Fruit fly (Drosophila melanogaster) whole organism, embryonic: ENCODE data around the gene Slob.

Source experiments
- Abd-B ChIP-seq: fragments of 200-800 bp; sonication (Bioruptor generic); optimal IDR thresholded peaks from 2 replicates; lab custom pipeline; 2018; ENCODE audit warnings: missing biosample characterization, mild to moderate bottlenecking, missing genetic modification characterization, moderate library complexity
- Atf6 ChIP-seq: fragments of 200-800 bp; sonication (Bioruptor generic); IDR thresholded peaks from 2 replicates; pipeline ENCODE4 v1.3.6; 2022; ENCODE audit warnings: missing biosample characterization, missing genetic modification characterization
- CG12236 ChIP-seq: fragments of 200-800 bp; sonication (Bioruptor generic); optimal IDR thresholded peaks from 2 replicates; lab custom pipeline; 2016; ENCODE audit warnings: missing biosample characterization, missing genetic modification characterization
- CG12942 ChIP-seq: fragments of 200-800 bp; sonication (Bioruptor generic); optimal IDR thresholded peaks from 3 replicates; lab custom pipeline; 2016; ENCODE audit warnings: missing biosample characterization, missing genetic modification characterization
- CG13775 ChIP-seq: fragments of 200-800 bp; sonication (Bioruptor generic); optimal IDR thresholded peaks from 3 replicates; lab custom pipeline; 2017; ENCODE audit warnings: missing biosample characterization, mild to moderate bottlenecking, missing genetic modification characterization
- CG16815 ChIP-seq: fragments of 200-800 bp; sonication (Bioruptor generic); optimal IDR thresholded peaks from 3 replicates; lab custom pipeline; 2017; ENCODE audit warnings: missing biosample characterization, mild to moderate bottlenecking, missing genetic modification characterization
- CG17359 ChIP-seq: fragments of 200-800 bp; sonication (Bioruptor generic); optimal IDR thresholded peaks from 3 replicates; lab custom pipeline; 2018; ENCODE audit warnings: missing biosample characterization, mild to moderate bottlenecking, missing genetic modification characterization, moderate library complexity
- CG1792 ChIP-seq: fragments of 200-800 bp; sonication (Bioruptor generic); optimal IDR thresholded peaks from 2 replicates; lab custom pipeline; 2016; ENCODE audit warnings: missing biosample characterization, missing genetic modification characterization
- CG18262 ChIP-seq: fragments of 200-800 bp; optimal IDR thresholded peaks from 3 replicates; lab custom pipeline; 2019; ENCODE audit warnings: missing biosample characterization, mild to moderate bottlenecking, missing genetic modification characterization, moderate library complexity
- CG2202 ChIP-seq: fragments of 200-800 bp; sonication (Bioruptor generic); optimal IDR thresholded peaks from 2 replicates; lab custom pipeline; 2018; ENCODE audit warnings: missing biosample characterization, mild to moderate bottlenecking, missing genetic modification characterization
- CG2712 ChIP-seq: fragments of 200-800 bp; optimal IDR thresholded peaks from 3 replicates; lab custom pipeline; 2019; ENCODE audit warnings: missing biosample characterization, mild to moderate bottlenecking, missing genetic modification characterization, moderate library complexity
- CG32772 ChIP-seq: fragments of 200-800 bp; sonication (Bioruptor generic); IDR thresholded peaks from 2 replicates; pipeline ENCODE4 v1.3.6; 2022; ENCODE audit warnings: missing biosample characterization, missing genetic modification characterization
- CG5180 ChIP-seq: fragments of 200-800 bp; sonication (Bioruptor generic); optimal IDR thresholded peaks from 3 replicates; lab custom pipeline; 2017; ENCODE audit warnings: missing biosample characterization, missing genetic modification characterization, mild to moderate bottlenecking, moderate library complexity, missing genetic modification reagents
- CG5245 ChIP-seq: fragments of 200-800 bp; sonication (Bioruptor generic); optimal IDR thresholded peaks from 3 replicates; lab custom pipeline; 2016; ENCODE audit warnings: missing biosample characterization, missing genetic modification characterization
- CG6813 ChIP-seq: fragments of 200-800 bp; sonication (Bioruptor generic); optimal IDR thresholded peaks from 2 replicates; lab custom pipeline; 2017; ENCODE audit warnings: missing biosample characterization, missing genetic modification characterization, mild to moderate bottlenecking, moderate library complexity, missing genetic modification reagents
- CG7556 ChIP-seq: fragments of 200-800 bp; sonication (Bioruptor generic); optimal IDR thresholded peaks from 2 replicates; lab custom pipeline; 2017; ENCODE audit warnings: missing biosample characterization, mild to moderate bottlenecking, missing genetic modification characterization
- CG7839 ChIP-seq: fragments of 200-800 bp; sonication (Bioruptor generic); optimal IDR thresholded peaks from 3 replicates; lab custom pipeline; 2018; ENCODE audit warnings: missing biosample characterization, mild to moderate bottlenecking, missing genetic modification characterization, moderate library complexity
- Camta ChIP-seq: fragments of 200-800 bp; sonication (Bioruptor generic); optimal IDR thresholded peaks from 2 replicates; lab custom pipeline; 2016; ENCODE audit warnings: missing biosample characterization, missing genetic modification characterization
- CoRest ChIP-seq: fragments of 200-800 bp; sonication (Bioruptor generic); optimal IDR thresholded peaks from 3 replicates; lab custom pipeline; 2018; ENCODE audit warnings: missing biosample characterization, mild to moderate bottlenecking, missing genetic modification characterization, moderate library complexity
- D ChIP-seq, 2 experiments: fragments of 200-800 bp in 1 of 2; fragments of >200 bp in 1 of 2; sonication (Bioruptor generic) in 1 of 2; optimal IDR thresholded peaks; 2 replicates in 1 of 2; 3 replicates in 1 of 2; lab custom pipeline; 2017; ENCODE audit warnings: mild to moderate bottlenecking in 1 of 2, missing biosample characterization in 1 of 2, missing genetic modification characterization in 1 of 2, missing genetic modification reagents in 1 of 2
- Dek ChIP-seq: fragments of 200-800 bp; sonication (Bioruptor generic); optimal IDR thresholded peaks from 3 replicates; lab custom pipeline; 2019; ENCODE audit warnings: missing biosample characterization, mild to moderate bottlenecking, missing genetic modification characterization, moderate library complexity
- Mes4 ChIP-seq: fragments of 200-800 bp; sonication (Bioruptor generic); optimal IDR thresholded peaks from 2 replicates; lab custom pipeline; 2016; ENCODE audit warnings: missing biosample characterization, missing genetic modification characterization
- Neu2 ChIP-seq: fragments of 200-800 bp; sonication (Bioruptor generic); optimal IDR thresholded peaks from 3 replicates; lab custom pipeline; 2016; ENCODE audit warnings: missing biosample characterization, missing genetic modification characterization, borderline replicate concordance
- Oli ChIP-seq: fragments of 200-800 bp; sonication (Bioruptor generic); optimal IDR thresholded peaks from 2 replicates; lab custom pipeline; 2018; ENCODE audit warnings: missing biosample characterization, mild to moderate bottlenecking, missing genetic modification characterization, moderate library complexity
- Ptx1 ChIP-seq: fragments of 200-800 bp; sonication (Bioruptor generic); IDR thresholded peaks from 2 replicates; pipeline ENCODE4 v1.3.6; 2022; ENCODE audit warnings: missing biosample characterization, missing genetic modification characterization
- Sox100B ChIP-seq: fragments of 200-800 bp; sonication (Bioruptor generic); optimal IDR thresholded peaks from 3 replicates; lab custom pipeline; 2018; ENCODE audit warnings: missing biosample characterization, mild to moderate bottlenecking, missing genetic modification characterization
- Sox102F ChIP-seq: fragments of 200-800 bp; sonication (Bioruptor generic); optimal IDR thresholded peaks from 2 replicates; lab custom pipeline; 2018; ENCODE audit warnings: missing biosample characterization, mild to moderate bottlenecking, missing genetic modification characterization, moderate library complexity
- Xbp1 ChIP-seq: fragments of 200-800 bp; sonication (Bioruptor generic); optimal IDR thresholded peaks from 3 replicates; lab custom pipeline; 2016; ENCODE audit warnings: missing biosample characterization, mild to moderate bottlenecking, missing genetic modification characterization
- ara ChIP-seq: fragments of 200-800 bp; sonication (Bioruptor generic); IDR thresholded peaks from 2 replicates; pipeline ENCODE4 v1.3.6; 2022; ENCODE audit warnings: missing biosample characterization, missing genetic modification characterization
- az2 ChIP-seq: fragments of 200-800 bp; sonication (Bioruptor generic); optimal IDR thresholded peaks from 3 replicates; lab custom pipeline; 2016; ENCODE audit warnings: missing biosample characterization, missing genetic modification characterization
- chm ChIP-seq: fragments of 200-800 bp; sonication (Bioruptor generic); IDR thresholded peaks from 2 replicates; pipeline ENCODE4 v1.3.6; 2022; ENCODE audit warnings: missing biosample characterization, missing genetic modification characterization
- croc ChIP-seq: fragments of 200-800 bp; sonication (Bioruptor generic); conservative IDR thresholded peaks from 3 replicates; pipeline ENCODE4 v1.3.6; 2022; ENCODE audit warnings: missing biosample characterization, missing genetic modification characterization
- fd3F ChIP-seq: fragments of 200-800 bp; sonication (Bioruptor generic); optimal IDR thresholded peaks from 2 replicates; lab custom pipeline; 2018; ENCODE audit warnings: missing biosample characterization, mild to moderate bottlenecking, missing genetic modification characterization, moderate library complexity
- fd96Cb ChIP-seq: fragments of 200-800 bp; sonication (Bioruptor generic); optimal IDR thresholded peaks from 2 replicates; lab custom pipeline; 2018; ENCODE audit warnings: missing biosample characterization, mild to moderate bottlenecking, missing genetic modification characterization, moderate library complexity
- gcm ChIP-seq: fragments of 200-800 bp; sonication (Bioruptor generic); optimal IDR thresholded peaks from 2 replicates; lab custom pipeline; 2019; ENCODE audit warnings: missing biosample characterization, mild to moderate bottlenecking, missing genetic modification characterization, moderate library complexity
- grau ChIP-seq: fragments of 200-800 bp; optimal IDR thresholded peaks from 3 replicates; lab custom pipeline; 2019; ENCODE audit warnings: missing biosample characterization, mild to moderate bottlenecking, missing genetic modification characterization, moderate library complexity
- hbn ChIP-seq: fragments of 200-800 bp; sonication (Bioruptor generic); IDR thresholded peaks from 2 replicates; pipeline ENCODE4 v1.3.6; 2022; ENCODE audit warnings: missing biosample characterization, missing genetic modification characterization; ENCODE audit not compliant: partially characterized antibody
- ind ChIP-seq: fragments of 200-800 bp; sonication (Bioruptor generic); optimal IDR thresholded peaks from 3 replicates; lab custom pipeline; 2016; ENCODE audit warnings: missing biosample characterization, missing genetic modification characterization
- knrl ChIP-seq: fragments of 200-800 bp; sonication (Bioruptor generic); IDR thresholded peaks from 3 replicates; pipeline ENCODE4 v1.3.6; 2022; ENCODE audit warnings: missing biosample characterization, missing genetic modification characterization; ENCODE audit not compliant: partially characterized antibody
- nmo ChIP-seq: fragments of 200-800 bp; sonication (Bioruptor generic); optimal IDR thresholded peaks from 2 replicates; lab custom pipeline; 2018; ENCODE audit warnings: missing biosample characterization, mild to moderate bottlenecking, missing genetic modification characterization, moderate library complexity
- phol ChIP-seq: fragments of 200-800 bp; sonication (Bioruptor generic); optimal IDR thresholded peaks from 3 replicates; lab custom pipeline; 2018; ENCODE audit warnings: missing biosample characterization, mild to moderate bottlenecking, missing genetic modification characterization, moderate library complexity
- pnt ChIP-seq: fragments of 200-800 bp; sonication (Bioruptor generic); optimal IDR thresholded peaks from 3 replicates; lab custom pipeline; 2016; ENCODE audit warnings: missing biosample characterization, missing genetic modification characterization
- rib ChIP-seq: fragments of 200-800 bp; sonication (Bioruptor generic); IDR thresholded peaks from 2 replicates; pipeline ENCODE4 v1.3.6; 2022; ENCODE audit warnings: missing biosample characterization, missing genetic modification characterization
- row ChIP-seq: fragments of 200-800 bp; sonication (Bioruptor generic); IDR thresholded peaks from 3 replicates; pipeline ENCODE4 v1.3.6; 2022; ENCODE audit warnings: missing biosample characterization, missing genetic modification characterization
- sens-2 ChIP-seq: fragments of 200-800 bp; sonication (Bioruptor generic); IDR thresholded peaks from 2 replicates; pipeline ENCODE4 v1.3.6; 2022; ENCODE audit warnings: missing biosample characterization, missing genetic modification characterization
- slbo ChIP-seq: fragments of 200-800 bp; sonication (Bioruptor generic); IDR thresholded peaks from 2 replicates; pipeline ENCODE4 v1.3.6; 2022; ENCODE audit warnings: missing biosample characterization, missing genetic modification characterization
- ssp ChIP-seq: fragments of 200-800 bp; sonication (Bioruptor generic); IDR thresholded peaks from 2 replicates; pipeline ENCODE4 v1.3.6; 2022; ENCODE audit warnings: missing biosample characterization, missing genetic modification characterization
- stwl ChIP-seq: fragments of 200-800 bp; sonication (Bioruptor generic); optimal IDR thresholded peaks from 3 replicates; lab custom pipeline; 2018; ENCODE audit warnings: missing biosample characterization, mild to moderate bottlenecking, missing genetic modification characterization, moderate library complexity
- trem ChIP-seq: fragments of 200-800 bp; optimal IDR thresholded peaks from 3 replicates; lab custom pipeline; 2019; ENCODE audit warnings: missing biosample characterization, mild to moderate bottlenecking, missing genetic modification characterization, moderate library complexity
- zfh1 ChIP-seq: fragments of 200-800 bp; sonication (Bioruptor generic); IDR thresholded peaks from 3 replicates; pipeline ENCODE4 v1.3.6; 2022; ENCODE audit warnings: missing biosample characterization, missing genetic modification characterization

Slob gene

DNA sequence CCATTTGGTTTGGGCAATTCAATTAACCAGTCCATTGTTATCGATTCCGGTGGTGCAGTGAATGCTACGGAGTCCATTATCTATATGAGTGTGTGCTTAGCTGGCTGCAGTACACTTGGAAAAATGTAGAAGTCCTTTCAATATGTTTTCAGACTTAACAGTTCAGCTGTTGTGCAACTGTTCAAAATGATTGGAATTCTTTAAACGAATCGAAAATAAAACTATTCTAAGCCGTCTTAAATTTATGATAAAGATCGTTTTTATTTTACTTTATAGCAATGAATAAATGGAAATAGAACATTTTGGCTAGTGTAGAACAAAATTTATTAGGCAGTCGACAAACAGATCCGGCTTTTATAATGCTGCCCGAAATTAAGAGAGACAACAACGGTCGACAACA, 58.0 kb downstream of the Slob start (continued):
- peak; percentile 8 for TF ChIP-seq CG7556
- peak; percentile 78 for TF ChIP-seq CG18262
- TF ChIP-seq Abd-B (GFP tag; lab: Kevin White, UChicago) = peak; percentile 25
- no peak for TF ChIP-seq fd3F (GFP tag; lab: Kevin White, UChicago)
- TF ChIP-seq D (optimal IDR thresholded peaks at IDR 0.05; lab: Kevin White, UChicago) = no peak
- peak; percentile 49 for TF ChIP-seq D (GFP tag; optimal IDR thresholded peaks at IDR 0.05; lab: Kevin White, UChicago)
- TF ChIP-seq CG13775 (GFP tag; lab: Kevin White, UChicago) = no peak
- TF ChIP-seq row (GFP tag; lab: Robert Waterston, UW) = peak; percentile 53; the same call in 2 of the 3 replicates
- peak; percentile 38 for TF ChIP-seq CG16815 (GFP tag; lab: Kevin White, UChicago)
- TF ChIP-seq fd96Cb = peak; percentile 43
- 0 out of 2 replicates have a peak, but pooled peaks have one; percentile 8 for TF ChIP-seq ssp (GFP tag; lab: Robert Waterston, UW)
- peak; percentile 45 for TF ChIP-seq Oli (tag; lab: Kevin White, UChicago)
- TF ChIP-seq CG1792 = no peak
- TF ChIP-seq grau = peak; percentile 51
- TF ChIP-seq chm (GFP tag; lab: Robert Waterston, UW) = peak; percentile 49; the same call in 1 of the 2 replicates
- peak; percentile 15 for TF ChIP-seq Camta
- peak; percentile 60; the same call in 2 of the 3 replicates for TF ChIP-seq zfh1 (GFP tag; lab: Robert Waterston, UW)
- TF ChIP-seq CG12236 (GFP tag; lab: Kevin White, UChicago) = no peak
- no peak for TF ChIP-seq knrl (GFP tag; lab: Robert Waterston, UW)
- peak; percentile 81 for TF ChIP-seq CG2712 (tag; lab: Kevin White, UChicago)
- peak; percentile 37 for TF ChIP-seq CG17359
- peak; percentile 20 for TF ChIP-seq pnt (GFP tag; lab: Kevin White, UChicago)
- TF ChIP-seq stwl (tag; lab: Kevin White, UChicago) = peak; percentile 38
- TF ChIP-seq Neu2 (GFP tag; lab: Kevin White, UChicago) = no peak
- TF ChIP-seq CG12942 (GFP tag; lab: Kevin White, UChicago) = no peak
- TF ChIP-seq CG2202 (tag; lab: Kevin White, UChicago) = peak; percentile 24
- TF ChIP-seq Atf6 (GFP tag; lab: Robert Waterston, UW) = no peak
- peak; percentile 42 for TF ChIP-seq az2 (GFP tag; lab: Kevin White, UChicago)
- peak; percentile 14 for TF ChIP-seq ind (GFP tag; lab: Kevin White, UChicago)
- TF ChIP-seq Sox102F (GFP tag; lab: Kevin White, UChicago) = peak; percentile 48
- peak; percentile 51 for TF ChIP-seq ara (GFP tag; lab: Robert Waterston, UW)
- peak; percentile 48 for TF ChIP-seq CoRest (tag; lab: Kevin White, UChicago)
- TF ChIP-seq croc = peak; percentile 31; the same call in 1 of the 3 replicates
- peak; percentile 28 for TF ChIP-seq Xbp1
- TF ChIP-seq rib (GFP tag; lab: Robert Waterston, UW) = no peak
- peak; percentile 28 for TF ChIP-seq gcm (GFP tag; lab: Kevin White, UChicago)
- TF ChIP-seq CG32772 (GFP tag; lab: Robert Waterston, UW) = no peak
- peak; percentile 19 for TF ChIP-seq CG5245 (GFP tag; lab: Kevin White, UChicago)
- 0 out of 2 replicates have a peak, but pooled peaks have one; percentile 23 for TF ChIP-seq Ptx1 (GFP tag; lab: Robert Waterston, UW)
- TF ChIP-seq CG6813 (GFP tag; lab: Kevin White, UChicago) = peak; percentile 24
- TF ChIP-seq Sox100B (GFP tag; lab: Kevin White, UChicago) = peak; percentile 11
- peak; percentile 64 for TF ChIP-seq phol (tag; lab: Kevin White, UChicago)
- TF ChIP-seq trem = peak; percentile 71
- TF ChIP-seq nmo (GFP tag; lab: Kevin White, UChicago) = peak; percentile 62
- peak; percentile 12 for TF ChIP-seq Mes4
- no peak for TF ChIP-seq slbo (GFP tag; lab: Robert Waterston, UW)
- no peak for TF ChIP-seq hbn (GFP tag; lab: Robert Waterston, UW)
- TF ChIP-seq sens-2 (GFP tag; lab: Robert Waterston, UW) = no peak
- no peak for TF ChIP-seq CG5180 (GFP tag; lab: Kevin White, UChicago)
- TF ChIP-seq CG7839 = peak; percentile 59
- TF ChIP-seq Dek (tag; lab: Kevin White, UChicago) = no peak
